Worm (Caenorhabditis elegans) whole organism, young adult: ENCODE results near the gene srv-3.

Source experiments
- B0019.2 ChIP-seq: fragments of 200-800 bp; sonication (Bioruptor generic); conservative IDR thresholded peaks from 2 replicates; pipeline ENCODE4 v1.3.6; 2022; ENCODE audit warnings: missing genetic modification reagents, missing genetic modification characterization, missing compliant biosample characterization
- B0035.1 ChIP-seq: sonication (generic microtip); optimal IDR thresholded peaks from 2 replicates; lab custom pipeline; 2016; ENCODE audit warnings: missing genetic modification characterization, mild to moderate bottlenecking, missing compliant biosample characterization, missing genotype, missing genetic modification reagents
- B0336.3 ChIP-seq: fragments of 200-800 bp; sonication (Bioruptor generic); IDR thresholded peaks from 2 replicates; pipeline ENCODE4 v1.3.6; 2022; ENCODE audit warnings: missing genetic modification characterization, missing compliant biosample characterization
- F55B11.4 ChIP-seq: sonication (generic microtip); optimal IDR thresholded peaks from 2 replicates; lab custom pipeline; 2016; ENCODE audit warnings: missing compliant biosample characterization, missing genetic modification characterization, borderline replicate concordance; ENCODE audit not compliant: insufficient read depth
- Y56A3A.18 ChIP-seq: fragments of 200-800 bp; sonication (Bioruptor generic); IDR thresholded peaks from 2 replicates; pipeline ENCODE4 v1.3.6; 2022; ENCODE audit warnings: missing genetic modification reagents, missing genetic modification characterization, missing compliant biosample characterization
- Y67H2A.10 ChIP-seq: fragments of 200-800 bp; sonication (Bioruptor generic); conservative IDR thresholded peaks from 2 replicates; pipeline ENCODE4 v1.3.6; 2022; ENCODE audit warnings: missing genetic modification reagents, missing genetic modification characterization, missing compliant biosample characterization
- ZK185.1 ChIP-seq: sonication (generic microtip); optimal IDR thresholded peaks from 2 replicates; lab custom pipeline; 2016; ENCODE audit warnings: mild to moderate bottlenecking, missing genetic modification characterization, missing compliant biosample characterization; ENCODE audit not compliant: poor library complexity, severe bottlenecking
- akir-1 ChIP-seq: fragments of 200-800 bp; sonication (Bioruptor generic); optimal IDR thresholded peaks from 2 replicates; lab custom pipeline; 2018; ENCODE audit warnings: mild to moderate bottlenecking, missing genetic modification characterization, moderate library complexity, missing compliant biosample characterization
- ama-1 ChIP-seq, 3 experiments: fragments of 150-350 bp in 1 of 3; sonication (generic microtip) in 2 of 3; optimal IDR thresholded peaks; 2 replicates each; lab custom pipeline; 2014 to 2018; ENCODE audit warnings: missing biosample characterization in 2 of 3, missing genetic modification characterization in 2 of 3, missing genetic modification reagents in 2 of 3
- aptf-3 ChIP-seq: fragments of 200-800 bp; sonication (Bioruptor generic); IDR thresholded peaks from 2 replicates; pipeline ENCODE4 v1.3.6; 2022; ENCODE audit warnings: missing genetic modification characterization, missing compliant biosample characterization
- atf-7 ChIP-seq: sonication (generic microtip); optimal IDR thresholded peaks from 2 replicates; lab custom pipeline; 2017; ENCODE audit warnings: mild to moderate bottlenecking, missing genetic modification characterization, missing compliant biosample characterization
- athp-1 ChIP-seq: sonication (generic microtip); optimal IDR thresholded peaks from 2 replicates; lab custom pipeline; 2017; ENCODE audit warnings: mild to moderate bottlenecking, missing genetic modification characterization, missing compliant biosample characterization
- ccch-3 ChIP-seq: fragments of 200-800 bp; sonication (Bioruptor generic); optimal IDR thresholded peaks from 2 replicates; lab custom pipeline; 2018; ENCODE audit warnings: mild to moderate bottlenecking, missing genetic modification characterization, missing compliant biosample characterization
- cebp-2 ChIP-seq: fragments of 200-800 bp; sonication (Bioruptor generic); IDR thresholded peaks from 2 replicates; pipeline ENCODE4 v1.3.6; 2022; ENCODE audit warnings: missing genetic modification characterization, missing compliant biosample characterization
- ceh-27 ChIP-seq: fragments of 200-800 bp; sonication (Bioruptor generic); optimal IDR thresholded peaks from 2 replicates; lab custom pipeline; 2018; ENCODE audit warnings: mild to moderate bottlenecking, missing genetic modification characterization, moderate library complexity, missing compliant biosample characterization
- chd-7 ChIP-seq: sonication (generic microtip); optimal IDR thresholded peaks from 2 replicates; lab custom pipeline; 2016; ENCODE audit warnings: mild to moderate bottlenecking, missing genetic modification characterization, moderate library complexity, missing compliant biosample characterization
- die-1 ChIP-seq: sonication (generic microtip); optimal IDR thresholded peaks from 2 replicates; lab custom pipeline; 2016; ENCODE audit warnings: missing genotype, mild to moderate bottlenecking, missing genetic modification characterization, missing compliant biosample characterization
- dox-1 ChIP-seq: fragments of 200-800 bp; sonication (Bioruptor generic); IDR thresholded peaks from 2 replicates; pipeline ENCODE4 v1.3.6; 2022; ENCODE audit warnings: missing genetic modification reagents, missing genetic modification characterization, missing compliant biosample characterization
- ets-4 ChIP-seq: fragments of 200-800 bp; sonication (Bioruptor generic); optimal IDR thresholded peaks from 2 replicates; lab custom pipeline; 2018; ENCODE audit warnings: mild to moderate bottlenecking, missing genetic modification characterization, missing compliant biosample characterization
- hmg-1.2 ChIP-seq: fragments of 200-800 bp; sonication (Bioruptor generic); IDR thresholded peaks from 2 replicates; pipeline ENCODE4 v1.3.6; 2022; ENCODE audit warnings: missing genetic modification reagents, missing genetic modification characterization, missing compliant biosample characterization
- hmg-20 ChIP-seq: fragments of 200-800 bp; sonication (Bioruptor generic); IDR thresholded peaks from 2 replicates; pipeline ENCODE4 v1.3.6; 2022; ENCODE audit warnings: missing genetic modification reagents, missing genetic modification characterization, missing compliant biosample characterization
- let-607 ChIP-seq, 2 experiments: fragments of 200-800 bp in 1 of 2; sonication (Bioruptor generic) in 1 of 2; sonication (generic microtip) in 1 of 2; optimal IDR thresholded peaks; 2 replicates each; lab custom pipeline; 2016 to 2018; ENCODE audit warnings: mild to moderate bottlenecking in 2 of 2, missing compliant biosample characterization in 2 of 2, missing genetic modification characterization in 2 of 2, moderate library complexity in 2 of 2, missing genotype in 1 of 2
- lin-26 ChIP-seq: fragments of 200-800 bp; sonication (Bioruptor generic); IDR thresholded peaks from 2 replicates; pipeline ENCODE4 v1.3.6; 2022; ENCODE audit warnings: missing genetic modification reagents, missing genetic modification characterization, missing compliant biosample characterization
- lir-1 ChIP-seq: fragments of 200-800 bp; sonication (Bioruptor generic); conservative IDR thresholded peaks from 2 replicates; pipeline ENCODE4 v1.3.6; 2022; ENCODE audit warnings: missing genetic modification reagents, missing genetic modification characterization, missing compliant biosample characterization
- lsl-1 ChIP-seq: fragments of 200-800 bp; sonication (Bioruptor generic); optimal IDR thresholded peaks from 2 replicates; lab custom pipeline; 2018; ENCODE audit warnings: mild to moderate bottlenecking, missing genetic modification characterization, moderate library complexity, missing compliant biosample characterization
- lsy-27 ChIP-seq: sonication (generic microtip); optimal IDR thresholded peaks from 2 replicates; lab custom pipeline; 2017; ENCODE audit warnings: missing genetic modification characterization, mild to moderate bottlenecking, missing compliant biosample characterization, antibody characterized with exemption, missing genotype, borderline replicate concordance; ENCODE audit not compliant: insufficient read depth
- madf-10 ChIP-seq: sonication (generic microtip); optimal IDR thresholded peaks from 2 replicates; lab custom pipeline; 2016; ENCODE audit warnings: mild to moderate bottlenecking, missing genetic modification characterization, missing compliant biosample characterization
- mcd-1 ChIP-seq: fragments of 200-800 bp; sonication (Bioruptor generic); IDR thresholded peaks from 2 replicates; pipeline ENCODE4 v1.3.6; 2022; ENCODE audit warnings: missing genetic modification reagents, missing genetic modification characterization, missing compliant biosample characterization
- nhr-27 ChIP-seq: fragments of 200-800 bp; sonication (Bioruptor generic); optimal IDR thresholded peaks from 2 replicates; lab custom pipeline; 2018; ENCODE audit warnings: mild to moderate bottlenecking, missing genetic modification characterization, moderate library complexity, missing compliant biosample characterization
- nhr-80 ChIP-seq: sonication (generic microtip); optimal IDR thresholded peaks from 2 replicates; lab custom pipeline; 2016; ENCODE audit warnings: missing genetic modification characterization, missing compliant biosample characterization
- rcor-1 ChIP-seq: fragments of 200-800 bp; sonication (Bioruptor generic); IDR thresholded peaks from 2 replicates; pipeline ENCODE4 v1.3.6; 2022; ENCODE audit warnings: missing genetic modification reagents, missing genetic modification characterization, missing compliant biosample characterization
- repo-1 ChIP-seq: sonication (generic microtip); optimal IDR thresholded peaks from 2 replicates; lab custom pipeline; 2017; ENCODE audit warnings: mild to moderate bottlenecking, missing genetic modification characterization, missing compliant biosample characterization
- rpc-1 ChIP-seq, 2 experiments: fragments of 150-350 bp in 1 of 2; sonication (generic microtip) in 1 of 2; optimal IDR thresholded peaks; 2 replicates each; lab custom pipeline; 2014 to 2018; ENCODE audit warnings: missing biosample characterization in 1 of 2, missing genetic modification characterization in 1 of 2, missing genetic modification reagents in 1 of 2, missing genotype in 1 of 2
- sptf-2 ChIP-seq: fragments of 200-800 bp; sonication (Bioruptor generic); optimal IDR thresholded peaks from 2 replicates; lab custom pipeline; 2018; ENCODE audit warnings: mild to moderate bottlenecking, missing genetic modification characterization, missing compliant biosample characterization
- unc-130 ChIP-seq: sonication (generic microtip); optimal IDR thresholded peaks from 2 replicates; lab custom pipeline; 2016; ENCODE audit warnings: missing genetic modification reagents, missing genetic modification characterization, missing compliant biosample characterization
- ztf-25 ChIP-seq: fragments of 200-800 bp; sonication (Bioruptor generic); IDR thresholded peaks from 2 replicates; pipeline ENCODE4 v1.3.6; 2022; ENCODE audit warnings: missing genetic modification reagents, missing genetic modification characterization, missing compliant biosample characterization
- ztf-3 ChIP-seq: fragments of 200-800 bp; sonication (Bioruptor generic); optimal IDR thresholded peaks from 2 replicates; lab custom pipeline; 2018; ENCODE audit warnings: mild to moderate bottlenecking, missing genetic modification characterization, missing compliant biosample characterization

The srv-3 gene

DNA sequence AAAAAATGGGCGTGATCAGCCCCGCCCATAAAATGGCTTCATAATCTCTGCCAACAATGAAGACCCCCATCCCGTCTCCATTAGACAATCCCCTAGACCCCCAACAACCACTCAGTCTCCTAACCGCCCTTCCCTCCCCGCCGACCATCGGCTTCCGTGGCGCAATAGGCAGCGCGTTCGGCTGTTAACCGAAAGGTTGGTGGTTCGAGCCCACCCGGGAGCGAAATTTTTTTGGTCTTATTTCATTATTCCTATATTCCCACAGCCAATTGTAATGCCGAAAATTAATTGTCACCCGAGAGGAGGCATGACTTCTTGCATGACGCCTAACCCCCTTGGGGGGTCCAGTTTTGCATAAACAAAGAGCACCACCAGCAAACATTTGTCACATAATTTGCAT, 14.1 kb upstream of the srv-3 start (continued):
- TF ChIP-seq let-607 (tag; optimal IDR thresholded peaks at IDR 0.05; lab: Kevin White, UChicago) (no peak), die-1 (tag; lab: Kevin White, UChicago) (peak; percentile 23), lsl-1 (GFP tag; lab: Kevin White, UChicago) (peak; percentile 3), ets-4 (no peak), dox-1 (peak; percentile 63; the same call in 1 of the 2 replicates), lin-26 (0 out of 2 replicates have a peak, but pooled peaks have one; percentile 68), hmg-1.2 (GFP tag; lab: Robert Waterston, UW) (peak; percentile 69), rpc-1 (optimal IDR thresholded peaks at IDR 0.05; lab: Kevin White, UChicago) (peak; percentile 53), rpc-1 (tag; optimal IDR thresholded peaks at IDR 0.05; lab: Kevin White, UChicago) (peak; percentile 71), rcor-1 (0 out of 2 replicates have a peak, but pooled peaks have one; percentile 42), hmg-20 (GFP tag; lab: Robert Waterston, UW) (0 out of 2 replicates have a peak, but pooled peaks have one; percentile 43), Y67H2A.10 (GFP tag; lab: Robert Waterston, UW) (no peak), aptf-3 (GFP tag; lab: Robert Waterston, UW) (no peak)
- TF ChIP-seq, all 124 proteins: peak for 33

DNA sequence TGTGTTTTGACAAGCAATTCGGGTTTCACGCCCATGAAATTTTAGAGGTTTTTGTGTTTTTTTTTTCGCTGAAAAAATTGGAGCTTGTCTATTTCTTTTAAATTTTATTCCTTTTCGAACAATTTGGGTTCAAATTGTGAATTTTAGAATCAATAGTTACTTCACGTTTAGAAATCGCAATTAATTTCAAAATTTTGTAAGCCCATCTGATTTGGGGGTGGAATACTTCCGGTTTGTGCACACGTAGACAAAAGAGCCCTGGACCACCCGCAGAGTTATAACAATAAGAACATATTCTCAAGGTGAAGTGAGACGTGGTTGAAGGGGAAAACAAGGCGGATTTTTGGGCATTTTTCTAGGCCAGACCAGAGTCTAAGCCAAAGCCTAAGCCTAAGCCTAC, 10.5 kb upstream of the srv-3 start, which contains the start of gene Y116F11A.6:
Gene Y116F11A.6 (plus strand): TSS at position 301 of the 400 bp plus-strand sequence.
- TF ChIP-seq F55B11.4 = no peak
- TF ChIP-seq B0035.1 = no peak
- no peak for TF ChIP-seq lir-1 (GFP tag; lab: Robert Waterston, UW)
- TF ChIP-seq madf-10 (tag; lab: Kevin White, UChicago) = no peak
- TF ChIP-seq Y56A3A.18 (GFP tag; lab: Robert Waterston, UW) = no peak
- TF ChIP-seq sptf-2 = no peak
- TF ChIP-seq repo-1 (tag; lab: Kevin White, UChicago) = no peak
- no peak for TF ChIP-seq akir-1 (GFP tag; lab: Kevin White, UChicago)
- no peak for TF ChIP-seq chd-7
- TF ChIP-seq B0336.3 = no peak
- no peak for TF ChIP-seq dox-1
- no peak for TF ChIP-seq lsy-27
- TF ChIP-seq, all 124 proteins: peak for 0

DNA sequence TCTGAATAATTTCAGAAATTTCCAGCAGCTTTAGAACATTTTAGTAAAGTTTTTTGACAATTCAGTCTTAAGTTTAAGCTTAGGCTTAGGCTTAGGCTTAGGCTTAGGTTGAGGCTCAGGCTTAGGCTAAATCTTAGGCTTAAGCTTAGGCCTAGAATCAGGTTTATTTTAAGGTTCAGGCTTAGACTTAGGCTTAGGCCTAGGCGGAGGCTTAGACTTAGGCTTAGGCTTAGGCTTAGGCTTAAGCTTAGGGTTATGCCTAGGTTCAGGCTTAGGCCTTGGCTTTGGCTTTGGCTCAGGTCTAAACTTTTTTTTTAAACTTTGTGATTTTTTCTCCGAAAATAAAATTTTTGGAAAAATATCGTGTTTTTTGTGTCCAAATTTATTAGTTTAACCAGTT, 9.9 kb upstream of the srv-3 start:
- TF ChIP-seq athp-1 (tag; lab: Kevin White, UChicago) (no peak), ZK185.1 (tag; lab: Kevin White, UChicago) (no peak), B0336.3 (no peak), ztf-3 (GFP tag; lab: Kevin White, UChicago) (no peak), nhr-27 (tag; lab: Kevin White, UChicago) (no peak), ama-1 (optimal IDR thresholded peaks at IDR 0.05; lab: Kevin White, UChicago) (no peak), ama-1 (GFP tag; optimal IDR thresholded peaks at IDR 0.05; lab: Kevin White, UChicago) (no peak), ceh-27 (GFP tag; lab: Kevin White, UChicago) (no peak)
- TF ChIP-seq, all 124 proteins: peak for 0

DNA sequence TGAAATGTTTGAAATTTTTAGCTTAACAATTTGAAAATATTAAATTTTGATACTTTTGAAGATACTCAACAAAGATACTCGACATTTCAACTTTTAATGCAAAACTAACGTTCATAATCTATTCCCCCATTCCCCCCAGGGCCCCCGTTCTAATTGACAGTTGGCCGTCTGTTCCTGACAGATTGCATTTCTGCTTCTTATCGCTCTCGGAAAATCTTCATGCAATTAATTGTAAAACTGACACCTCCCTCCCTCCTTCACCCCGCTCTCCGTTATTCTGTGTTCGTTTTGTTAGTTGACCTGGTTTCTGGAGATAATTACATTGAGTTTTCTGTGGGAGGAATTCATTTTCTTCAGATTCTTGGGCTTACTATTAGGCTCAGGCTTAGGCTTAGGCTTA, 9.2 kb upstream of the srv-3 start:
- peak; percentile 23 for TF ChIP-seq nhr-80 (tag; lab: Kevin White, UChicago)
- TF ChIP-seq lin-26 = no peak
- TF ChIP-seq, all 124 proteins: peak for 1

- TF ChIP-seq ccch-3 (GFP tag; lab: Kevin White, UChicago) = no peak
- TF ChIP-seq ztf-25 (GFP tag; lab: Robert Waterston, UW) = no peak
- no peak for TF ChIP-seq mcd-1
- 0 out of 2 replicates have a peak, but pooled peaks have one; percentile 43 for TF ChIP-seq cebp-2 (GFP tag; lab: Robert Waterston, UW)
- no peak for TF ChIP-seq atf-7 (tag; lab: Kevin White, UChicago)
- TF ChIP-seq unc-130 (GFP tag; lab: Kevin White, UChicago) = no peak
- no peak for TF ChIP-seq B0019.2 (GFP tag; lab: Robert Waterston, UW)
- TF ChIP-seq, all 124 proteins: peak for 1
Observed at ce11 chrV:19715847-19716246, 7.1 kb upstream of the srv-3 start, which contains the start of gene Y43F8C.17. Gene Y43F8C.17 (plus strand): TSS chrV:19716147.
